Fruit fly (Drosophila melanogaster): ENCODE results near the gene CG43056.

Gene CG43056

DNA sequence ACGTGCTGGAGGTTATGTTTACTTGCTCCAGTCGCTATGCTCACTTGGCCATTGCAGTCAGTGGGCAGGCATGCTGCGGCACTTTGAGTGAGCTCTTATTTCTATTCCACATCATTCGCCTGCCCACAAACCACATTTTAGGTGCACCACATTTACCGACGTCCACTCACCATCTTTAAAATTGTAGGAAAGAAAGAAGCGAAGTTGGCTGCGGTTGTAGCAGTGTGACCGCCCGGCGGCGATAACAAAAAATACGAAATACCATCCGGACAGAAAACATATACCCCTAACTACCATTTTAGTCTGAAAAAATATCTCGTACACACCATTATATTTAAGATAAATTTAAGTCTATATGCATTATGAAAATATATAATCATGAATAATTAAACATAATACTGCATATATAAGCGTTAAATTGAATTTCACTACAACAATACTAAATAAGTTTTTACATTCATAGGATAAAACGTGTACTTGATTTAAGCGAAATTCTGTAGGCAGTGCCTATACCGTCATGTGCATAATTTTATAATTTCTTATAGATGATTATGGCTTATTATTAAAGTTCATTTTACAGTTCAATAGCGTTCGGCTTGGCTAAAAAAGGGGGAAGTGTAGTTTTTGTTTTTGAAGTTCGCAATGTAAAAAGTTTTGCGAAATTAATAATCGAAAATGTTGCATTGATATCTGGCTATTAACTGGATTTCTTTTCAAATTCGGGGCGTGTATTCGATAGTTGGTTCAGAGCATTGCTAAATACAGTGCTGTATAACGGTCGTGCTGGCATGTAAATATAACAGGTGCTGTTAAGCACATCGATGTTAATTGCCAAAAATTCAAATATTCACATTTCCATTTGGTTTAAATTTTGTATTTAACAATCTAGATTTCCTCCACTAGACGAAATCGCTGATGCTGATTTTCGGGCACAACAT, 20.8 kb downstream of the CG43056 start, which contains the start of gene RpL27A:
RpL27A (minus strand) TSS at position 246 of the 938 bp plus-strand sequence.
- TF ChIP-seq D19B (GFP tag; optimal IDR thresholded peaks at IDR 0.05) (peak; percentile 47), CG12391 (tag; optimal IDR thresholded peaks at IDR 0.05) (peak; percentile 84), vvl (GFP tag; IDR thresholded peaks at IDR 0.05) (peak; percentile 92), Xbp1 (GFP tag; optimal IDR thresholded peaks at IDR 0.05) (peak; percentile 79), CG13296 (GFP tag; optimal IDR thresholded peaks at IDR 0.05) (peak; percentile 86), CTCF (GFP tag; optimal IDR thresholded peaks at IDR 0.05) (peak; percentile 32), CG3065 (GFP tag; optimal IDR thresholded peaks at IDR 0.05) (peak; percentile 28), CG7271 (tag; optimal IDR thresholded peaks at IDR 0.05) (peak; percentile 78), Rfx (GFP tag; IDR thresholded peaks at IDR 0.05) (peak; percentile 91), CG11723 (GFP tag; optimal IDR thresholded peaks at IDR 0.05) (peak; percentile 82), Abd-B (GFP tag; optimal IDR thresholded peaks at IDR 0.05) (peak; percentile 47), stc (GFP tag; IDR thresholded peaks at IDR 0.05) (peak; percentile 79), CG7357 (GFP tag; IDR thresholded peaks at IDR 0.05) (peak; percentile 94), H2.0 (GFP tag; IDR thresholded peaks at IDR 0.05) (peak; percentile 82), CG32772 (GFP tag; IDR thresholded peaks at IDR 0.05) (peak; percentile 61), crp (GFP tag; optimal IDR thresholded peaks at IDR 0.05) (peak in 1 of 2 experiments; percentile 39), Oaz (GFP tag; IDR thresholded peaks at IDR 0.05) (peak; percentile 66; the same call in 1 of the 2 replicates), dm (GFP tag; optimal IDR thresholded peaks at IDR 0.05) (peak; percentile 97), dpn (GFP tag; optimal IDR thresholded peaks at IDR 0.05) (peak; percentile 67 to 68), tll (GFP tag; optimal IDR thresholded peaks at IDR 0.05) (no peak), CG7839 (tag; optimal IDR thresholded peaks at IDR 0.05) (peak; percentile 75), CG3163 (GFP tag; optimal IDR thresholded peaks at IDR 0.05) (peak; percentile 58), chn (GFP tag; optimal IDR thresholded peaks at IDR 0.05) (peak; percentile 53), sim (GFP tag; IDR thresholded peaks at IDR 0.05) (peak; percentile 56; the same call in 1 of the 2 replicates), CG15479 (GFP tag; optimal IDR thresholded peaks at IDR 0.05) (no peak), z (GFP tag; IDR thresholded peaks at IDR 0.05) (no peak), fd102C (GFP tag; optimal IDR thresholded peaks at IDR 0.05) (peak; percentile 58), B-H1 (GFP tag; IDR thresholded peaks at IDR 0.05) (peak; percentile 71; the same call in 2 of the 3 replicates), Six4 (GFP tag; optimal IDR thresholded peaks at IDR 0.05) (peak; percentile 43), CG34422 (GFP tag; IDR thresholded peaks at IDR 0.05) (peak; percentile 81; the same call in 2 of the 3 replicates), CG9609 (GFP tag; optimal IDR thresholded peaks at IDR 0.05) (peak; percentile 48), PHDP (tag; optimal IDR thresholded peaks at IDR 0.05) (peak; percentile 81), sc (optimal IDR thresholded peaks at IDR 0.05) (no peak), sc (GFP tag; optimal IDR thresholded peaks at IDR 0.05) (peak; percentile 63), CG43689 (GFP tag; IDR thresholded peaks at IDR 0.05) (peak; percentile 71), hbn (GFP tag; IDR thresholded peaks at IDR 0.05; ENCODE audit: partially characterized antibody) (no peak), Dad (GFP tag; optimal IDR thresholded peaks at IDR 0.05) (peak; percentile 45), pan (optimal IDR thresholded peaks at IDR 0.05) (no peak), pan (GFP tag; optimal IDR thresholded peaks at IDR 0.05 in 1 of 2, IDR thresholded peaks at IDR 0.05 in 1 of 2) (peak in 1 of 2 experiments; percentile 78), CG12104 (GFP tag; optimal IDR thresholded peaks at IDR 0.05) (peak; percentile 71), klu (GFP tag; IDR thresholded peaks at IDR 0.05) (peak; percentile 35; the same call in 1 of the 2 replicates), Neu2 (GFP tag; optimal IDR thresholded peaks at IDR 0.05; ENCODE audit: borderline replicate concordance) (no peak), D19A (tag; optimal IDR thresholded peaks at IDR 0.05) (peak; percentile 65), vnd (GFP tag; IDR thresholded peaks at IDR 0.05; ENCODE audit: partially characterized antibody) (peak; percentile 47; the same call in 1 of the 3 replicates), Lpt (GFP tag; optimal IDR thresholded peaks at IDR 0.05) (no peak), da (GFP tag; optimal IDR thresholded peaks at IDR 0.05) (peak; percentile 12), CG2129 (GFP tag; IDR thresholded peaks at IDR 0.05; ENCODE audit: partially characterized antibody) (no peak), CG32532 (GFP tag; IDR thresholded peaks at IDR 0.05) (peak; percentile 84), CG8281 (tag; optimal IDR thresholded peaks at IDR 0.05) (peak; percentile 11)

All from whole organism, embryonic.